Fruit fly (Drosophila melanogaster) whole organism, larva: ENCODE results near the gene neur.

Experiments used
- noc ChIP-seq: fragments of 200-800 bp; sonication (Bioruptor generic); optimal IDR thresholded peaks from 3 replicates; lab custom pipeline; 2019; ENCODE audit warnings: missing biosample characterization, mild to moderate bottlenecking, missing genetic modification characterization, moderate library complexity

The neur gene

dm6 chr3R:9039448-9039847 is at the start of gene neur:
TSS of gene neur (minus strand) at chr3R:9039471.
- TF ChIP-seq noc (tag; lab: Kevin White, UChicago), result no peak

- TF ChIP-seq noc (tag; lab: Kevin White, UChicago), result no peak
Measured at dm6 chr3R:9085306-9085705, 46.0 kb upstream of the neur start.

- TF ChIP-seq noc (tag; lab: Kevin White, UChicago), result no peak
Measured at dm6 chr3R:9083379-9083778, 44.1 kb upstream of the neur start.

dm6 chr3R:9082332-9082731 is 43.1 kb upstream of the neur start:
- TF ChIP-seq noc (tag; lab: Kevin White, UChicago), result no peak

dm6 chr3R:9079638-9080037 is 40.4 kb upstream of the neur start:
- no peak for TF ChIP-seq noc (tag; lab: Kevin White, UChicago)

dm6 chr3R:9074934-9075333 is 35.7 kb upstream of the neur start:
- TF ChIP-seq noc (tag; lab: Kevin White, UChicago), result no peak

dm6 chr3R:9069874-9070273 is 30.6 kb upstream of the neur start:
- TF ChIP-seq noc (tag; lab: Kevin White, UChicago), result no peak

- no peak for TF ChIP-seq noc (tag; lab: Kevin White, UChicago)
Measured at dm6 chr3R:9068418-9068817, 29.1 kb upstream of the neur start.

dm6 chr3R:9064874-9065273 is 25.6 kb upstream of the neur start, which contains the start of the genes beag and Ada:
TSS of gene beag (minus strand) at chr3R:9065078.
TSS of gene Ada (plus strand) at chr3R:9065183.
- TF ChIP-seq noc (tag; lab: Kevin White, UChicago), result no peak

- TF ChIP-seq noc (tag; lab: Kevin White, UChicago), result no peak
Measured at dm6 chr3R:9062756-9063155, 23.5 kb upstream of the neur start.

dm6 chr3R:9057398-9058058 is 18.3 kb upstream of the neur start:
- peak; percentile 100 for TF ChIP-seq noc (tag; lab: Kevin White, UChicago)

dm6 chr3R:9057032-9057397 is 17.7 kb upstream of the neur start:
- TF ChIP-seq noc (tag; lab: Kevin White, UChicago), result no peak

- no peak for TF ChIP-seq noc (tag; lab: Kevin White, UChicago)
Measured at dm6 chr3R:9056409-9057031, 17.2 kb upstream of the neur start.

- TF ChIP-seq noc (tag; lab: Kevin White, UChicago), result peak; percentile 95
Measured at dm6 chr3R:9055119-9056105, 16.1 kb upstream of the neur start.

- TF ChIP-seq noc (tag; lab: Kevin White, UChicago), result no peak
Measured at dm6 chr3R:9054442-9055118, 15.3 kb upstream of the neur start.
